Worm (Caenorhabditis elegans) whole organism, midembryonic: ENCODE measurements around the gene tmem-145.

ENCODE experiments used
- flt-1 ChIP-seq: fragments of 200-800 bp; sonication (Bioruptor generic); IDR thresholded peaks from 2 replicates; pipeline ENCODE4 v1.3.6; 2022; ENCODE audit warnings: missing genetic modification characterization, missing compliant biosample characterization
- klf-2 ChIP-seq: fragments of 200-800 bp; sonication (Bioruptor generic); conservative IDR thresholded peaks from 2 replicates; pipeline ENCODE4 v1.3.6; 2022; ENCODE audit warnings: missing genetic modification reagents, missing genetic modification characterization, missing compliant biosample characterization
- med-1 ChIP-seq: sonication (generic microtip); optimal IDR thresholded peaks from 2 replicates; lab custom pipeline; 2017; ENCODE audit warnings: missing genetic modification characterization, mild to moderate bottlenecking, missing compliant biosample characterization, antibody characterized with exemption, missing genetic modification reagents; ENCODE audit not compliant: insufficient read depth
- ref-1 ChIP-seq: fragments of 200-800 bp; sonication (Bioruptor generic); conservative IDR thresholded peaks from 2 replicates; pipeline ENCODE4 v1.3.6; 2022; ENCODE audit warnings: missing genetic modification reagents, missing genetic modification characterization, missing compliant biosample characterization
- tab-1 ChIP-seq: fragments of 200-800 bp; sonication (Bioruptor generic); IDR thresholded peaks from 2 replicates; pipeline ENCODE4 v1.3.6; 2022; ENCODE audit warnings: missing genetic modification characterization, missing compliant biosample characterization

DNA sequence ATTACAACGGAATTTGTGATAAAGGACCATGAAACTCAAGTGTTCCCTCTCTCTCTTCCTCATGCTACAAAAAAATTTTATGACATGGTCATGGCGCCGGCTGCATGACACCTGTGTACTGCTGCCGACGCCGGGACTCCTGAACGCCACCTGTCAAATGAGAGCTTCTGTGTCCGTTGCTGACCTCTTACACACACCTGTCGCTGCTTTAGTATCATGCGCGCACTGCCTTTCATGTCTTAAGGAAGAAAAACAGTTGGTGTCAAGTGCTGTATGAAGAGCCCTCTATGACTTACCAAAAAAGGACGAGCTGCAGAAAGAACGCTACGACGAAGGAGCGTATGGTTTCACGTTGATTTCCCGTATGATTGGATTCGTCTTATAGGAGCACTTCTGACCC, 19.0 kb upstream of the tmem-145 start:
- TF ChIP-seq ref-1 (GFP tag; lab: Robert Waterston, UW) (no peak), klf-2 (GFP tag; lab: Robert Waterston, UW) (no peak), flt-1 (no peak), med-1 (GFP tag; lab: Kevin White, UChicago) (no peak), tab-1 (GFP tag; lab: Robert Waterston, UW) (no peak)
